Worm (Caenorhabditis elegans) whole organism, early embryonic: ENCODE results near the gene C45B2.3.

Experiments used
- B0310.2 ChIP-seq: sonication (generic microtip); optimal IDR thresholded peaks from 2 replicates; lab custom pipeline; 2016; ENCODE audit warnings: mild to moderate bottlenecking, missing genetic modification characterization, missing compliant biosample characterization
- aly-1 ChIP-seq: sonication (generic microtip); optimal IDR thresholded peaks from 2 replicates; lab custom pipeline; 2016; ENCODE audit warnings: missing genetic modification characterization, missing compliant biosample characterization
- ama-1 ChIP-seq: fragments of 150-350 bp; optimal IDR thresholded peaks from 2 replicates; lab custom pipeline; 2014
- flt-1 ChIP-seq: fragments of 200-800 bp; sonication (Bioruptor generic); IDR thresholded peaks from 2 replicates; pipeline ENCODE4 v1.3.6; 2022; ENCODE audit warnings: missing genetic modification characterization, missing compliant biosample characterization
- hmbx-1 ChIP-seq: sonication (generic microtip); optimal IDR thresholded peaks from 2 replicates; lab custom pipeline; 2016; ENCODE audit warnings: mild to moderate bottlenecking, missing genetic modification characterization, missing compliant biosample characterization
- hmg-4 ChIP-seq: fragments of 200-800 bp; sonication (Bioruptor generic); optimal IDR thresholded peaks from 2 replicates; lab custom pipeline; 2018; ENCODE audit warnings: mild to moderate bottlenecking, missing genetic modification characterization, missing compliant biosample characterization
- hnd-1 ChIP-seq: sonication (generic microtip); optimal IDR thresholded peaks from 2 replicates; lab custom pipeline; 2016; ENCODE audit warnings: missing genetic modification characterization, missing compliant biosample characterization
- pes-1 ChIP-seq: fragments of 200-800 bp; sonication (Bioruptor generic); IDR thresholded peaks from 2 replicates; pipeline ENCODE4 v1.3.6; 2022; ENCODE audit warnings: missing genetic modification reagents, missing genetic modification characterization, missing compliant biosample characterization
- scrt-1 ChIP-seq: fragments of 200-800 bp; sonication (Bioruptor generic); IDR thresholded peaks from 2 replicates; pipeline ENCODE4 v1.3.6; 2022; ENCODE audit warnings: missing genetic modification characterization, missing compliant biosample characterization
- sea-1 ChIP-seq: fragments of 200-800 bp; sonication (Bioruptor generic); conservative IDR thresholded peaks from 2 replicates; pipeline ENCODE4 v1.3.6; 2022; ENCODE audit warnings: missing genetic modification characterization, missing compliant biosample characterization
- tbx-11 ChIP-seq: fragments of 200-800 bp; sonication (Bioruptor generic); IDR thresholded peaks from 2 replicates; pipeline ENCODE4 v1.3.6; 2022; ENCODE audit warnings: missing genetic modification characterization, missing compliant biosample characterization
- tbx-37 ChIP-seq: fragments of 200-800 bp; sonication (Bioruptor generic); conservative IDR thresholded peaks from 2 replicates; pipeline ENCODE4 v1.3.6; 2022; ENCODE audit warnings: missing genetic modification reagents, missing genetic modification characterization, missing compliant biosample characterization
- tra-4 ChIP-seq: sonication (generic microtip); optimal IDR thresholded peaks from 2 replicates; lab custom pipeline; 2017; ENCODE audit warnings: missing genetic modification characterization, missing compliant biosample characterization

DNA sequence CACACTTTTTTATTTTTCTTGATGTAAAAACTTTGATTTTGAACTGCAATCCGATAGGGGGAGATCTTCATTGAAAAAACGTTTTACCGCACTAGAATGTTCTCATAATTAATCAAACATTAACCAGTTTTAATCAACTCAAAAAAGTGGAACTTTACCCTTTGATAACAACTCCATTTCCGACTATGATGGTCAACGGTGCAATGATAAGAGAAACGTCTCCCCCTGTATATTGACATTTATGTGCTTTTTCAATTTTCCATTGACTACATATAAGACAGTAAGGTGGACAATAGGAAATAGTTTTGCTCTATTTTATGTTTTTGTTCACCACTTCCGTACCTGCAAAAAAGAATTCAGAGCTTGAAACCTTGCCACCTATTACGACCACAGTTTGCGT, 15.7 kb downstream of the C45B2.3 start:
- TF ChIP-seq flt-1 (GFP tag; lab: Robert Waterston, UW) (no peak), tbx-37 (no peak), tbx-11 (GFP tag; lab: Robert Waterston, UW) (no peak), ama-1 (lab: Kevin White, UChicago) (no peak), aly-1 (tag; lab: Kevin White, UChicago) (no peak), hnd-1 (tag; lab: Kevin White, UChicago) (no peak), pes-1 (GFP tag; lab: Robert Waterston, UW) (no peak), B0310.2 (tag; lab: Kevin White, UChicago) (no peak), sea-1 (no peak), hmg-4 (GFP tag; lab: Kevin White, UChicago) (no peak), scrt-1 (GFP tag; lab: Robert Waterston, UW) (no peak), tra-4 (tag; lab: Kevin White, UChicago) (no peak), hmbx-1 (tag; lab: Kevin White, UChicago) (no peak)
